Fruit fly (Drosophila melanogaster) whole organism, prepupa: ENCODE data around the gene CrebB.

Experiments used
- CG11294 ChIP-seq: fragments of 200-800 bp; sonication (Bioruptor generic); IDR thresholded peaks from 2 replicates; pipeline ENCODE4 v1.3.6; 2022; ENCODE audit warnings: missing biosample characterization, missing genetic modification characterization
- CG11762 ChIP-seq: fragments of 200-800 bp; sonication (Bioruptor generic); optimal IDR thresholded peaks from 3 replicates; lab custom pipeline; 2016; ENCODE audit warnings: missing biosample characterization, missing genetic modification characterization; ENCODE audit not compliant: insufficient read depth
- CG11902 ChIP-seq: fragments of 200-800 bp; sonication (Bioruptor generic); optimal IDR thresholded peaks from 3 replicates; lab custom pipeline; 2016; ENCODE audit warnings: missing biosample characterization, missing genetic modification characterization
- CG3919 ChIP-seq: fragments of 200-800 bp; sonication (Bioruptor generic); optimal IDR thresholded peaks from 3 replicates; lab custom pipeline; 2016; ENCODE audit warnings: missing biosample characterization, missing genetic modification characterization
- CG6808 ChIP-seq: fragments of 200-800 bp; sonication (Bioruptor generic); optimal IDR thresholded peaks from 3 replicates; lab custom pipeline; 2017; ENCODE audit warnings: missing biosample characterization, missing genetic modification characterization, mild to moderate bottlenecking, moderate library complexity, missing genetic modification reagents
- CG7368 ChIP-seq: fragments of 200-800 bp; sonication (Bioruptor generic); optimal IDR thresholded peaks from 3 replicates; lab custom pipeline; 2016; ENCODE audit warnings: missing biosample characterization, missing genetic modification characterization
- Eip78C ChIP-seq: fragments of 200-800 bp; sonication (Bioruptor generic); peaks from one replicate; lab custom pipeline; 2016; ENCODE audit warnings: missing biosample characterization, missing genetic modification characterization
- Hr38 ChIP-seq: sonication (Bioruptor generic); optimal IDR thresholded peaks from 2 replicates; lab custom pipeline; 2016; ENCODE audit warnings: missing biosample characterization, missing genetic modification characterization
- OdsH ChIP-seq: fragments of 200-800 bp; sonication (Bioruptor generic); optimal IDR thresholded peaks from 3 replicates; lab custom pipeline; 2016; ENCODE audit warnings: missing biosample characterization, missing genetic modification characterization
- Sox102F ChIP-seq: fragments of 200-800 bp; sonication (Bioruptor generic); optimal IDR thresholded peaks from 2 replicates; lab custom pipeline; 2016; ENCODE audit warnings: missing biosample characterization, mild to moderate bottlenecking, missing genetic modification characterization
- Sox15 ChIP-seq: fragments of 200-800 bp; sonication (Bioruptor generic); optimal IDR thresholded peaks from 3 replicates; lab custom pipeline; 2016; ENCODE audit warnings: missing biosample characterization, missing genetic modification characterization
- lz ChIP-seq: fragments of 200-800 bp; sonication (Bioruptor generic); optimal IDR thresholded peaks from 3 replicates; lab custom pipeline; 2016; ENCODE audit warnings: missing biosample characterization, missing genetic modification characterization
- svp ChIP-seq: fragments of 200-800 bp; sonication (Bioruptor generic); peaks from one replicate; lab custom pipeline; 2016; ENCODE audit warnings: missing biosample characterization, missing genetic modification characterization

DNA sequence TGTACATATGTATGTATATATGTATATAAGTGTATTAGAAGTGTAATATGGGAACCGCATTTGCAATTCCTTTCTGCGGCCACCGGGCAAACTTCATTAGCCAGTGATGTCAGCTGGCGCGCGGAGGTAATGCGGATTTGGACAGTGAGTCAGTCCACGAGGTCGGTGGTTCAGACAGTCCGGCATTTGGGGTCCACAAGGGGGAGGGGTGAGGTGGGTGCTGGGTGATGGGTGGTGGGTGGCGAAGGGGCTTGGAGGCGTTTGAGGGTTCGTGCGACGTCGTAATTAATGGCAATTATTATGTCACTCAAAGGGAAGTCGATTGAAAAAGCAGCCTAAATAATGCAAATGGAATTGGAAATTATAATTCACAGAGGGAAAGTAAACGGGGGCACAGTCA lies 3.6 kb downstream of the CrebB start:
- no peak for TF ChIP-seq OdsH
- TF ChIP-seq CG3919, result no peak
- no peak for TF ChIP-seq lz (GFP tag; lab: Kevin White, UChicago)
- no peak for TF ChIP-seq Sox15
- no peak for TF ChIP-seq CG11762 (GFP tag; lab: Kevin White, UChicago)
- TF ChIP-seq CG11294, result no peak
- no peak for TF ChIP-seq Sox102F (GFP tag; lab: Kevin White, UChicago)
- no peak for TF ChIP-seq CG7368
- TF ChIP-seq CG11902 (GFP tag; lab: Kevin White, UChicago), result no peak
- no peak for TF ChIP-seq svp (GFP tag; lab: Kevin White, UChicago)
- no peak for TF ChIP-seq Eip78C
- no peak for TF ChIP-seq Hr38 (GFP tag; lab: Kevin White, UChicago)
- no peak for TF ChIP-seq CG6808
